Worm (Caenorhabditis elegans) whole organism, L4 larva: ENCODE data around the gene T25E12.14.

Source experiments
- F10B5.3 ChIP-seq: sonication (generic microtip); optimal IDR thresholded peaks from 2 replicates; lab custom pipeline; 2016; ENCODE audit warnings: mild to moderate bottlenecking, missing genetic modification characterization, missing compliant biosample characterization
- F49E8.2 ChIP-seq: sonication (generic microtip); optimal IDR thresholded peaks from 2 replicates; lab custom pipeline; 2016; ENCODE audit warnings: missing compliant biosample characterization, mild to moderate bottlenecking, missing genetic modification characterization, borderline replicate concordance
- Y48G9A.11 ChIP-seq: fragments of 200-800 bp; sonication (Bioruptor generic); IDR thresholded peaks from 2 replicates; pipeline ENCODE4 v1.3.6; 2022; ENCODE audit warnings: missing genetic modification reagents, missing genetic modification characterization, missing compliant biosample characterization
- Y5F2A.4 ChIP-seq: fragments of 200-800 bp; sonication (Bioruptor generic); optimal IDR thresholded peaks from 2 replicates; lab custom pipeline; 2018; ENCODE audit warnings: mild to moderate bottlenecking, missing genetic modification characterization, missing compliant biosample characterization
- ZK546.5 ChIP-seq, 2 experiments: sonication (generic microtip); optimal IDR thresholded peaks; 2 replicates each; lab custom pipeline; 2017; ENCODE audit warnings: missing biosample characterization in 2 of 2, missing genetic modification characterization in 2 of 2
- aha-1 ChIP-seq: fragments of 150-350 bp; peaks from one replicate; lab custom pipeline; 2014; ENCODE audit warnings: missing biosample characterization, missing genetic modification characterization
- ceh-20 ChIP-seq: fragments of 200-800 bp; sonication (Bioruptor generic); IDR thresholded peaks from 2 replicates; pipeline ENCODE4 v1.3.6; 2022; ENCODE audit warnings: missing genetic modification reagents, missing genetic modification characterization, missing compliant biosample characterization
- ceh-82 ChIP-seq: sonication (generic microtip); optimal IDR thresholded peaks from 2 replicates; lab custom pipeline; 2017; ENCODE audit warnings: missing biosample characterization, missing genetic modification characterization
- ces-1 ChIP-seq: fragments of 150-350 bp; sonication (generic microtip); optimal IDR thresholded peaks from 4 replicates; lab custom pipeline; 2014; ENCODE audit warnings: missing biosample characterization, missing genetic modification reagents, missing genetic modification characterization
- cey-2 ChIP-seq: sonication (generic microtip); optimal IDR thresholded peaks from 3 replicates; lab custom pipeline; 2017; ENCODE audit warnings: missing genetic modification characterization, mild to moderate bottlenecking, missing compliant biosample characterization, antibody characterized with exemption, borderline replicate concordance; ENCODE audit not compliant: insufficient read depth
- daf-12 ChIP-seq: fragments of 150-350 bp; optimal IDR thresholded peaks from 2 replicates; lab custom pipeline; 2014; ENCODE audit warnings: missing biosample characterization, missing genetic modification reagents, missing genetic modification characterization
- daf-16 ChIP-seq, 3 experiments: sonication (generic microtip); optimal IDR thresholded peaks; 2 replicates each; lab custom pipeline; 2016 to 2017; ENCODE audit warnings: missing genetic modification characterization in 3 of 3, missing genetic modification reagents in 3 of 3, mild to moderate bottlenecking in 2 of 3, missing compliant biosample characterization in 2 of 3, missing biosample characterization in 1 of 3, moderate library complexity in 1 of 3
- dmd-6 ChIP-seq: fragments of 200-800 bp; sonication (Bioruptor generic); IDR thresholded peaks from 2 replicates; pipeline ENCODE4 v1.3.6; 2022; ENCODE audit warnings: missing genetic modification reagents, missing genetic modification characterization, missing compliant biosample characterization
- dpl-1 ChIP-seq: fragments of 150-350 bp; optimal IDR thresholded peaks from 2 replicates; lab custom pipeline; 2014; ENCODE audit warnings: missing biosample characterization, missing genetic modification reagents, missing genetic modification characterization
- fkh-10 ChIP-seq: fragments of 150-350 bp; optimal IDR thresholded peaks from 2 replicates; lab custom pipeline; 2014; ENCODE audit warnings: missing biosample characterization, missing genetic modification reagents, missing genetic modification characterization
- hif-1 ChIP-seq, 2 experiments: sonication (generic microtip); optimal IDR thresholded peaks; 2 replicates each; lab custom pipeline; 2016 to 2017; ENCODE audit warnings: missing compliant biosample characterization in 2 of 2, missing genetic modification characterization in 2 of 2, missing genetic modification reagents in 2 of 2, missing genotype in 2 of 2, mild to moderate bottlenecking in 1 of 2
- lim-7 ChIP-seq: fragments of 200-800 bp; sonication (Bioruptor generic); IDR thresholded peaks from 2 replicates; pipeline ENCODE4 v1.3.6; 2022; ENCODE audit warnings: missing genetic modification characterization, missing compliant biosample characterization
- lin-38 ChIP-seq: fragments of 200-800 bp; sonication (Bioruptor generic); IDR thresholded peaks from 2 replicates; pipeline ENCODE4 v1.3.6; 2022; ENCODE audit warnings: missing genetic modification reagents, missing genetic modification characterization, missing compliant biosample characterization
- mep-1 ChIP-seq: fragments of 150-350 bp; sonication (generic microtip); optimal IDR thresholded peaks from 3 replicates; lab custom pipeline; 2014; ENCODE audit warnings: missing biosample characterization, missing genetic modification characterization
- mxl-3 ChIP-seq: fragments of 200-800 bp; sonication (Bioruptor generic); optimal IDR thresholded peaks from 2 replicates; lab custom pipeline; 2018; ENCODE audit warnings: mild to moderate bottlenecking, missing genetic modification characterization, missing compliant biosample characterization
- nhr-111 ChIP-seq: fragments of 200-800 bp; sonication (Bioruptor generic); optimal IDR thresholded peaks from 2 replicates; lab custom pipeline; 2018; ENCODE audit warnings: mild to moderate bottlenecking, missing genetic modification characterization, missing compliant biosample characterization
- nhr-25 ChIP-seq: sonication (generic microtip); optimal IDR thresholded peaks from 2 replicates; lab custom pipeline; 2017; ENCODE audit warnings: missing genetic modification characterization, mild to moderate bottlenecking, missing compliant biosample characterization, antibody characterized with exemption, moderate library complexity, borderline replicate concordance; ENCODE audit not compliant: insufficient read depth
- nhr-28 ChIP-seq: fragments of 150-350 bp; optimal IDR thresholded peaks from 2 replicates; lab custom pipeline; 2014; ENCODE audit warnings: missing biosample characterization, missing genetic modification characterization
- nhr-48 ChIP-seq: sonication (generic microtip); optimal IDR thresholded peaks from 2 replicates; lab custom pipeline; 2016; ENCODE audit warnings: mild to moderate bottlenecking, missing genetic modification characterization, missing compliant biosample characterization
- php-3 ChIP-seq: fragments of 200-800 bp; sonication (Bioruptor generic); IDR thresholded peaks from 2 replicates; pipeline ENCODE4 v1.3.6; 2022; ENCODE audit warnings: missing genetic modification reagents, missing genetic modification characterization, missing compliant biosample characterization
- sdz-12 ChIP-seq: fragments of 200-800 bp; sonication (Bioruptor generic); optimal IDR thresholded peaks from 2 replicates; lab custom pipeline; 2018; ENCODE audit warnings: mild to moderate bottlenecking, missing genetic modification characterization, missing compliant biosample characterization
- skn-1 ChIP-seq: fragments of 150-350 bp; optimal IDR thresholded peaks from 2 replicates; lab custom pipeline; 2014; ENCODE audit warnings: missing biosample characterization, missing genetic modification characterization
- spr-1 ChIP-seq: sonication (generic microtip); optimal IDR thresholded peaks from 2 replicates; lab custom pipeline; 2016; ENCODE audit warnings: mild to moderate bottlenecking, missing genetic modification characterization, missing compliant biosample characterization
- tag-97 ChIP-seq: fragments of 200-800 bp; sonication (Bioruptor generic); IDR thresholded peaks from 2 replicates; pipeline ENCODE4 v1.3.6; 2022; ENCODE audit warnings: missing genetic modification characterization, missing compliant biosample characterization
- tra-1 ChIP-seq: fragments of 200-800 bp; sonication (Bioruptor generic); IDR thresholded peaks from 2 replicates; pipeline ENCODE4 v1.3.6; 2022; ENCODE audit warnings: missing genetic modification reagents, missing genetic modification characterization, missing compliant biosample characterization
- unc-130 ChIP-seq: sonication (generic microtip); optimal IDR thresholded peaks from 2 replicates; lab custom pipeline; 2016; ENCODE audit warnings: missing genetic modification reagents, missing genetic modification characterization, missing compliant biosample characterization
- unc-62 ChIP-seq, 3 experiments: fragments of 150-350 bp in 1 of 3; sonication (generic microtip); optimal IDR thresholded peaks in 2 of 3; peaks in 1 of 3; 1 replicate in 1 of 3; 2 replicates in 2 of 3; lab custom pipeline; 2014 to 2017; ENCODE audit warnings: missing biosample characterization in 3 of 3, missing genetic modification characterization in 3 of 3, missing genetic modification reagents in 3 of 3, missing genotype in 1 of 3
- zag-1 ChIP-seq: fragments of 150-350 bp; optimal IDR thresholded peaks from 2 replicates; lab custom pipeline; 2014; ENCODE audit warnings: missing biosample characterization, missing genetic modification characterization
- zip-2 ChIP-seq: fragments of 150-350 bp; optimal IDR thresholded peaks from 2 replicates; lab custom pipeline; 2014; ENCODE audit warnings: missing biosample characterization, missing genetic modification characterization
- ztf-11 ChIP-seq: fragments of 150-350 bp; optimal IDR thresholded peaks from 2 replicates; lab custom pipeline; 2014; ENCODE audit warnings: missing biosample characterization, missing genetic modification characterization

T25E12.14 gene

ce11 chrV:16746231-16746990 lies 19.4 kb downstream of the T25E12.14 start, which contains the start of gene gyg-2:
Gene gyg-2 (minus strand): TSS chrV:16746258.
- peak; percentile 84 for TF ChIP-seq lin-38 (GFP tag; lab: Robert Waterston, UW)
- TF ChIP-seq sdz-12 (GFP tag; lab: Kevin White, UChicago) = no peak
- peak; percentile 9 for TF ChIP-seq aha-1

- TF ChIP-seq aha-1 (peak; percentile 20), daf-12 (tag; lab: Kevin White, UChicago) (no peak), lim-7 (GFP tag; lab: Robert Waterston, UW) (no peak), ztf-11 (tag; lab: Kevin White, UChicago) (no peak), F49E8.2 (tag; lab: Kevin White, UChicago) (peak; percentile 46), unc-62 (GFP tag; optimal IDR thresholded peaks at IDR 0.05 in 1 of 2; lab: Kevin White, UChicago) (peak in 1 of 2 experiments; percentile 64), unc-62 (tag; optimal IDR thresholded peaks at IDR 0.05; lab: Kevin White, UChicago) (no peak), ces-1 (GFP tag; lab: Kevin White, UChicago) (no peak), php-3 (GFP tag; lab: Robert Waterston, UW) (no peak)
Measured at ce11 chrV:16747031-16747672, 20.1 kb downstream of the T25E12.14 start, which contains the start of gene dkf-2. Gene dkf-2 (plus strand): TSS chrV:16747622.

- TF ChIP-seq ces-1 (GFP tag; lab: Kevin White, UChicago) (peak; percentile 9), spr-1 (tag; lab: Kevin White, UChicago) (no peak)
Measured at ce11 chrV:16749473-16749872, 22.5 kb downstream of the T25E12.14 start.

- TF ChIP-seq unc-130 (GFP tag; lab: Kevin White, UChicago) (no peak), fkh-10 (GFP tag; lab: Kevin White, UChicago) (peak; percentile 41), ztf-11 (tag; lab: Kevin White, UChicago) (no peak), tag-97 (GFP tag; lab: Robert Waterston, UW) (no peak), F10B5.3 (no peak), cey-2 (tag; lab: Kevin White, UChicago) (no peak), unc-62 (GFP tag; optimal IDR thresholded peaks at IDR 0.05 in 1 of 2; lab: Kevin White, UChicago) (peak in 1 of 2 experiments; percentile 97), unc-62 (tag; optimal IDR thresholded peaks at IDR 0.05; lab: Kevin White, UChicago) (no peak), daf-16 (GFP tag; optimal IDR thresholded peaks at IDR 0.05; lab: Kevin White, UChicago) (no peak), daf-16 (tag; optimal IDR thresholded peaks at IDR 0.05; lab: Kevin White, UChicago) (no peak), zip-2 (no peak), tra-1 (GFP tag; lab: Robert Waterston, UW) (no peak), zag-1 (tag; lab: Kevin White, UChicago) (no peak), Y48G9A.11 (GFP tag; lab: Robert Waterston, UW) (no peak), aha-1 (peak; percentile 52)
Measured at ce11 chrV:16752089-16753030, 25.3 kb downstream of the T25E12.14 start.

DNA sequence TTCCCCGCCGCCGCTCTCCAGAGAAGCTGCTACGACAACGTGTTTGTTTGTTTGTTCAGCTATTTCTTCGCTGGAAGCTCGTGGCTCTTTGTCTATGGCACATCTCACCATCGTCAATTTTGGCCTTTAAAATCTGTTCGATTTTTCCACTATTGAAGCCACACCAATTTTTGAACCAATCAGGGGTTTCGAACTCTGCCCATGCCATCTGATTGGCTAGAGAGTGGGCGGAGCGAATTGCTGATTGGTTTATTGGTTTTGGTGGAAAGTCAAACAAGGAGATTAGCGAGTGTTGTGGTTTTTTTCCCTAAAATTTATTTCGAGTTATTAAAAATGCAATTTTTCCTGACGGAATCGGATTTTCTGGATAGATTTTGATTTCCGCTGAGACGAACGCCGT lies 29.2 kb downstream of the T25E12.14 start:
- TF ChIP-seq mep-1 (tag; lab: Kevin White, UChicago) (no peak), ZK546.5 (tag; optimal IDR thresholded peaks at IDR 0.05; lab: Kevin White, UChicago) (no peak), mxl-3 (no peak), lim-7 (GFP tag; lab: Robert Waterston, UW) (no peak), dmd-6 (GFP tag; lab: Robert Waterston, UW) (no peak), skn-1 (no peak), ceh-82 (no peak), nhr-48 (tag; lab: Kevin White, UChicago) (no peak), nhr-111 (GFP tag; lab: Kevin White, UChicago) (no peak), nhr-25 (no peak), spr-1 (tag; lab: Kevin White, UChicago) (no peak), Y5F2A.4 (no peak), hif-1 (tag; optimal IDR thresholded peaks at IDR 0.05; lab: Kevin White, UChicago) (no peak), nhr-28 (tag; lab: Kevin White, UChicago) (no peak), ceh-20 (GFP tag; lab: Robert Waterston, UW) (no peak), dpl-1 (GFP tag; lab: Kevin White, UChicago) (no peak)
